Worm (Caenorhabditis elegans): ENCODE data around the gene rpap-2.

rpap-2 gene

ce11 chrIII:8929723-8930122 is 38.0 kb upstream of the rpap-2 start, which contains the start of gene arrd-15:
arrd-15 (plus strand) TSS chrIII:8930023.
- TF ChIP-seq T20F7.1 (GFP tag; optimal IDR thresholded peaks at IDR 0.05) (no peak), ZK546.5 (tag; optimal IDR thresholded peaks at IDR 0.05) (no peak), sdz-12 (GFP tag; optimal IDR thresholded peaks at IDR 0.05) (no peak), hlh-30 (tag; optimal IDR thresholded peaks at IDR 0.05; ENCODE audit: insufficient read depth) (no peak), mes-2 (tag; optimal IDR thresholded peaks at IDR 0.05; ENCODE audit: poor library complexity, severe bottlenecking) (no peak), ztf-11 (tag; optimal IDR thresholded peaks at IDR 0.05) (no peak), aha-1 (tag) (peak; percentile 51), rbr-2 (tag; optimal IDR thresholded peaks at IDR 0.05) (no peak)

- peak in 1 of 2 experiments; percentile 72 for TF ChIP-seq unc-62 (GFP tag; optimal IDR thresholded peaks at IDR 0.05 in 1 of 2)
- no peak for TF ChIP-seq unc-62 (tag; optimal IDR thresholded peaks at IDR 0.05)
- no peak for TF ChIP-seq mdt-29 (GFP tag; IDR thresholded peaks at IDR 0.05)
Observed at ce11 chrIII:8933696-8934095, 34.1 kb upstream of the rpap-2 start.

- TF ChIP-seq aly-2 (tag; optimal IDR thresholded peaks at IDR 0.05) (no peak), nhr-28 (tag; optimal IDR thresholded peaks at IDR 0.05) (no peak), dpl-1 (GFP tag; optimal IDR thresholded peaks at IDR 0.05) (no peak), ces-1 (GFP tag; optimal IDR thresholded peaks at IDR 0.05) (no peak), nhr-76 (tag; optimal IDR thresholded peaks at IDR 0.05) (no peak), rbr-2 (tag; optimal IDR thresholded peaks at IDR 0.05) (no peak), F37D6.2 (tag; optimal IDR thresholded peaks at IDR 0.05) (no peak), ceh-20 (GFP tag; IDR thresholded peaks at IDR 0.05) (no peak), nhr-237 (tag; optimal IDR thresholded peaks at IDR 0.05) (no peak)
Observed at ce11 chrIII:8934378-8934777, 33.4 kb upstream of the rpap-2 start.

ce11 chrIII:8937571-8937970 is 30.2 kb upstream of the rpap-2 start:
- TF ChIP-seq lin-13 (GFP tag; optimal IDR thresholded peaks at IDR 0.05), result peak; percentile 73
- TF ChIP-seq Y5F2A.4 (GFP tag; optimal IDR thresholded peaks at IDR 0.05), result peak; percentile 77
- TF ChIP-seq T20F7.1 (GFP tag; optimal IDR thresholded peaks at IDR 0.05), result peak; percentile 77
- TF ChIP-seq nhr-6 (tag; optimal IDR thresholded peaks at IDR 0.05), result no peak
- peak; percentile 50 for TF ChIP-seq F37D6.2 (tag; optimal IDR thresholded peaks at IDR 0.05)
- peak; percentile 53; the same call in 1 of the 2 replicates for TF ChIP-seq Y48G9A.11 (GFP tag; IDR thresholded peaks at IDR 0.05)
- peak; percentile 75 for TF ChIP-seq mxl-3 (GFP tag; optimal IDR thresholded peaks at IDR 0.05)
- peak; percentile 74; the same call in 1 of the 2 replicates for TF ChIP-seq ceh-44 (GFP tag; IDR thresholded peaks at IDR 0.05)
- peak; percentile 82 for TF ChIP-seq pha-4 (GFP tag; IDR thresholded peaks at IDR 0.05)
- TF ChIP-seq pha-4 (tag; optimal IDR thresholded peaks at IDR 0.05), result no peak
- TF ChIP-seq egl-27 (tag; optimal IDR thresholded peaks at IDR 0.05), result no peak
- peak; percentile 88; the same call in 1 of the 2 replicates for TF ChIP-seq Y75B8A.6 (GFP tag; IDR thresholded peaks at IDR 0.05)
- no peak for TF ChIP-seq ceh-28 (tag; optimal IDR thresholded peaks at IDR 0.05)
- no peak for TF ChIP-seq zag-1 (tag; optimal IDR thresholded peaks at IDR 0.05)
- TF ChIP-seq skn-1 (tag; optimal IDR thresholded peaks at IDR 0.05), result no peak
- TF ChIP-seq duxl-1 (tag; optimal IDR thresholded peaks at IDR 0.05; ENCODE audit: poor library complexity), result peak; percentile 72
- TF ChIP-seq nhr-237 (tag; optimal IDR thresholded peaks at IDR 0.05), result no peak
- no peak for TF ChIP-seq ceh-62 (tag; optimal IDR thresholded peaks at IDR 0.05)
- peak; percentile 78 for TF ChIP-seq ZK337.2 (GFP tag; IDR thresholded peaks at IDR 0.05)
- TF ChIP-seq snpc-4 (tag; optimal IDR thresholded peaks at IDR 0.05), result no peak
- peak; percentile 21; the same call in 1 of the 2 replicates for TF ChIP-seq Y105C5A.15 (GFP tag; IDR thresholded peaks at IDR 0.05)
- no peak for TF ChIP-seq saeg-2 (GFP tag; IDR thresholded peaks at IDR 0.05)
- TF ChIP-seq ztf-11 (tag; optimal IDR thresholded peaks at IDR 0.05), result no peak
- TF ChIP-seq nhr-41 (GFP tag; IDR thresholded peaks at IDR 0.05), result peak; percentile 91
- TF ChIP-seq nhr-77 (tag; optimal IDR thresholded peaks at IDR 0.05), result peak; percentile 58
- no peak for TF ChIP-seq daf-8 (GFP tag; IDR thresholded peaks at IDR 0.05)
- TF ChIP-seq D1046.2 (GFP tag; IDR thresholded peaks at IDR 0.05), result peak; percentile 63; the same call in 1 of the 2 replicates
- peak; percentile 62; the same call in 1 of the 2 replicates for TF ChIP-seq nhr-42 (GFP tag; IDR thresholded peaks at IDR 0.05)
- TF ChIP-seq lsy-2 (tag; optimal IDR thresholded peaks at IDR 0.05), result peak in 1 of 2 experiments; percentile 74
- no peak for TF ChIP-seq T26A8.4 (GFP tag; IDR thresholded peaks at IDR 0.05)
- no peak for TF ChIP-seq pqm-1 (tag; optimal IDR thresholded peaks at IDR 0.05)
- no peak for TF ChIP-seq fkh-10 (GFP tag; optimal IDR thresholded peaks at IDR 0.05)
- no peak; the same call in 1 of the 2 replicates for TF ChIP-seq lin-38 (GFP tag; IDR thresholded peaks at IDR 0.05)
